Worm (Caenorhabditis elegans): ENCODE results near the gene ZK637.14.
A peak's percentile ranks its signal among the peaks of the same experiment; 100 is the strongest.

The ZK637.14 gene

ce11 chrIII:8899767-8900166 is 10.8 kb upstream of the ZK637.14 start:
- TF ChIP-seq nhr-77 (tag; optimal IDR thresholded peaks at IDR 0.05) (no peak), ceh-82 (tag; optimal IDR thresholded peaks at IDR 0.05) (no peak), ztf-4 (tag; optimal IDR thresholded peaks at IDR 0.05) (no peak), ceh-9 (tag; optimal IDR thresholded peaks at IDR 0.05) (no peak), ceh-28 (tag; optimal IDR thresholded peaks at IDR 0.05) (no peak), ZK546.5 (tag; optimal IDR thresholded peaks at IDR 0.05) (no peak), snpc-4 (tag; optimal IDR thresholded peaks at IDR 0.05) (no peak), sea-2 (GFP tag; optimal IDR thresholded peaks at IDR 0.05) (no peak), nhr-76 (tag; optimal IDR thresholded peaks at IDR 0.05) (no peak), fkh-2 (tag; optimal IDR thresholded peaks at IDR 0.05) (no peak), aly-2 (tag; optimal IDR thresholded peaks at IDR 0.05) (no peak), fkh-10 (GFP tag; optimal IDR thresholded peaks at IDR 0.05) (no peak), lsy-12 (tag; optimal IDR thresholded peaks at IDR 0.05) (no peak), pha-4 (tag; optimal IDR thresholded peaks at IDR 0.05) (peak; percentile 20), lin-15B (tag; optimal IDR thresholded peaks at IDR 0.05) (peak; percentile 87), elt-3 (tag; optimal IDR thresholded peaks at IDR 0.05) (no peak), nfya-1 (tag; optimal IDR thresholded peaks at IDR 0.05; ENCODE audit: insufficient read depth) (peak; percentile 69), nhr-23 (tag; optimal IDR thresholded peaks at IDR 0.05) (peak; percentile 11), unc-39 (tag; optimal IDR thresholded peaks at IDR 0.05) (no peak), zag-1 (tag; optimal IDR thresholded peaks at IDR 0.05) (no peak), elt-2 (tag; optimal IDR thresholded peaks at IDR 0.05) (no peak), nhr-11 (tag; optimal IDR thresholded peaks at IDR 0.05) (no peak), jun-1 (tag; optimal IDR thresholded peaks at IDR 0.05) (no peak)

ce11 chrIII:8894782-8895181 is 5.8 kb upstream of the ZK637.14 start, which contains the start of gene asna-1:
Gene asna-1 (plus strand): TSS chrIII:8895082.
- no peak for TF ChIP-seq elt-2 (tag; optimal IDR thresholded peaks at IDR 0.05)
- TF ChIP-seq nhr-28 (tag; optimal IDR thresholded peaks at IDR 0.05): no peak
- no peak for TF ChIP-seq ama-1 (optimal IDR thresholded peaks at IDR 0.05)
- TF ChIP-seq nhr-12 (tag; optimal IDR thresholded peaks at IDR 0.05): no peak
- TF ChIP-seq nhr-77 (tag; optimal IDR thresholded peaks at IDR 0.05): no peak
- no peak for TF ChIP-seq ztf-4 (tag; optimal IDR thresholded peaks at IDR 0.05)
- TF ChIP-seq unc-39 (tag; optimal IDR thresholded peaks at IDR 0.05): no peak
- TF ChIP-seq nhr-67 (tag; optimal IDR thresholded peaks at IDR 0.05): no peak
- no peak for TF ChIP-seq ztf-11 (tag; optimal IDR thresholded peaks at IDR 0.05)

ce11 chrIII:8893464-8893863 is 4.5 kb upstream of the ZK637.14 start, which contains the start of gene ZK637.4:
Gene ZK637.4 (plus strand): TSS chrIII:8893764.
- TF ChIP-seq snpc-4 (tag; optimal IDR thresholded peaks at IDR 0.05): no peak

- TF ChIP-seq zag-1 (tag; optimal IDR thresholded peaks at IDR 0.05) (no peak), fkh-2 (tag; optimal IDR thresholded peaks at IDR 0.05) (no peak), nhr-12 (tag; optimal IDR thresholded peaks at IDR 0.05) (no peak)
Observed at ce11 chrIII:8889931-8890330, 975 bp upstream of the ZK637.14 start, which contains the start of gene lnkn-1. Gene lnkn-1 (plus strand): TSS chrIII:8890231.

ce11 chrIII:8887184-8887801 is 1.7 kb downstream of the ZK637.14 start, which contains the start of gene famh-136:
Gene famh-136 (plus strand): TSS chrIII:8887751.
- peak; percentile 86 for TF ChIP-seq nfya-1 (tag; optimal IDR thresholded peaks at IDR 0.05; ENCODE audit: insufficient read depth)
- no peak for TF ChIP-seq zag-1 (tag; optimal IDR thresholded peaks at IDR 0.05)
- peak; percentile 95 for TF ChIP-seq pha-4 (tag; optimal IDR thresholded peaks at IDR 0.05)
- TF ChIP-seq snpc-4 (tag; optimal IDR thresholded peaks at IDR 0.05): peak; percentile 88
- TF ChIP-seq nhr-77 (tag; optimal IDR thresholded peaks at IDR 0.05): peak; percentile 22
- TF ChIP-seq skn-1 (tag; optimal IDR thresholded peaks at IDR 0.05): peak; percentile 47
- TF ChIP-seq ceh-28 (tag; optimal IDR thresholded peaks at IDR 0.05): peak; percentile 71
- TF ChIP-seq nhr-23 (tag; optimal IDR thresholded peaks at IDR 0.05): no peak
- no peak for TF ChIP-seq unc-62 (GFP tag; optimal IDR thresholded peaks at IDR 0.05)
- TF ChIP-seq ztf-11 (tag; optimal IDR thresholded peaks at IDR 0.05): no peak
- TF ChIP-seq ceh-16 (tag; optimal IDR thresholded peaks at IDR 0.05): no peak
- no peak for TF ChIP-seq mdl-1 (tag; optimal IDR thresholded peaks at IDR 0.05)
- TF ChIP-seq tbx-2 (tag; optimal IDR thresholded peaks at IDR 0.05): peak; percentile 69
- no peak for TF ChIP-seq elt-3 (tag; optimal IDR thresholded peaks at IDR 0.05)
- TF ChIP-seq pqm-1 (tag; optimal IDR thresholded peaks at IDR 0.05): peak; percentile 58
- TF ChIP-seq egl-5 (tag; optimal IDR thresholded peaks at IDR 0.05): peak; percentile 23
- TF ChIP-seq eor-1 (tag; optimal IDR thresholded peaks at IDR 0.05): no peak
- peak; percentile 69 for TF ChIP-seq jun-1 (tag; optimal IDR thresholded peaks at IDR 0.05)
- no peak for TF ChIP-seq mml-1 (tag; optimal IDR thresholded peaks at IDR 0.05)
- peak; percentile 14 for TF ChIP-seq nhr-25 (tag; optimal IDR thresholded peaks at IDR 0.05)
- TF ChIP-seq nhr-76 (tag; optimal IDR thresholded peaks at IDR 0.05): no peak
- no peak for TF ChIP-seq nhr-237 (tag; optimal IDR thresholded peaks at IDR 0.05)
- peak; percentile 9 for TF ChIP-seq ztf-4 (tag; optimal IDR thresholded peaks at IDR 0.05)
- peak; percentile 57 for TF ChIP-seq lsy-12 (tag; optimal IDR thresholded peaks at IDR 0.05)
- peak; percentile 48 for TF ChIP-seq R02D3.7 (tag; optimal IDR thresholded peaks at IDR 0.05)
- TF ChIP-seq nhr-28 (tag; optimal IDR thresholded peaks at IDR 0.05): no peak
- TF ChIP-seq nhr-67 (tag; optimal IDR thresholded peaks at IDR 0.05): no peak
- peak; percentile 65 for TF ChIP-seq lin-39 (tag; optimal IDR thresholded peaks at IDR 0.05)
- TF ChIP-seq nhr-43 (tag; optimal IDR thresholded peaks at IDR 0.05; ENCODE audit: poor library complexity, severe bottlenecking): peak; percentile 82
- TF ChIP-seq lin-15B (tag; optimal IDR thresholded peaks at IDR 0.05): peak; percentile 77
- no peak for TF ChIP-seq fos-1 (tag; optimal IDR thresholded peaks at IDR 0.05)

Measured in whole organism, L3 larva.